Worm (Caenorhabditis elegans): ENCODE results near the gene F23F1.5.

The F23F1.5 gene

ce11 chrII:31521-31920 lies at the start of gene F23F1.5, which contains the start of gene fbxc-54:
Gene F23F1.5 (minus strand): TSS chrII:31584.
Gene fbxc-54 (plus strand): TSS chrII:31719.
- TF ChIP-seq ztf-29 (GFP tag; IDR thresholded peaks at IDR 0.05), result no peak
- TF ChIP-seq med-1 (GFP tag; optimal IDR thresholded peaks at IDR 0.05; ENCODE audit: insufficient read depth), result no peak

- TF ChIP-seq flt-1 (GFP tag; IDR thresholded peaks at IDR 0.05), result no peak
- TF ChIP-seq med-1 (GFP tag; optimal IDR thresholded peaks at IDR 0.05; ENCODE audit: insufficient read depth), result no peak
- TF ChIP-seq cog-1 (tag; optimal IDR thresholded peaks at IDR 0.05), result no peak
- no peak for TF ChIP-seq klf-2 (GFP tag; conservative IDR thresholded peaks at IDR 0.05)
- no peak for TF ChIP-seq ref-1 (GFP tag; conservative IDR thresholded peaks at IDR 0.05)
- no peak for TF ChIP-seq T22C8.4 (GFP tag; IDR thresholded peaks at IDR 0.05)
- no peak for TF ChIP-seq ztf-23 (GFP tag; IDR thresholded peaks at IDR 0.05)
- no peak for TF ChIP-seq tab-1 (GFP tag; IDR thresholded peaks at IDR 0.05)
- no peak for TF ChIP-seq ztf-29 (GFP tag; IDR thresholded peaks at IDR 0.05)
These were observed 47.8 kb upstream of the F23F1.5 start, which contains the start of gene C23H3.9 for ce11 chrII:79166-79565. Gene C23H3.9 (minus strand): TSS chrII:79266.

ce11 chrII:76662-77061 lies 45.3 kb upstream of the F23F1.5 start:
- TF ChIP-seq cog-1 (tag; optimal IDR thresholded peaks at IDR 0.05) (no peak), med-1 (GFP tag; optimal IDR thresholded peaks at IDR 0.05; ENCODE audit: insufficient read depth) (no peak), ztf-29 (GFP tag; IDR thresholded peaks at IDR 0.05) (no peak), tab-1 (GFP tag; IDR thresholded peaks at IDR 0.05) (no peak), ref-1 (GFP tag; conservative IDR thresholded peaks at IDR 0.05) (no peak), ztf-23 (GFP tag; IDR thresholded peaks at IDR 0.05) (no peak), flt-1 (GFP tag; IDR thresholded peaks at IDR 0.05) (no peak), klf-2 (GFP tag; conservative IDR thresholded peaks at IDR 0.05) (no peak), T22C8.4 (GFP tag; IDR thresholded peaks at IDR 0.05) (no peak)

- no peak for TF ChIP-seq flt-1 (GFP tag; IDR thresholded peaks at IDR 0.05)
- no peak for TF ChIP-seq T22C8.4 (GFP tag; IDR thresholded peaks at IDR 0.05)
- no peak for TF ChIP-seq ztf-29 (GFP tag; IDR thresholded peaks at IDR 0.05)
- no peak for TF ChIP-seq ztf-23 (GFP tag; IDR thresholded peaks at IDR 0.05)
- TF ChIP-seq ref-1 (GFP tag; conservative IDR thresholded peaks at IDR 0.05), result no peak
- TF ChIP-seq klf-2 (GFP tag; conservative IDR thresholded peaks at IDR 0.05), result no peak
- TF ChIP-seq med-1 (GFP tag; optimal IDR thresholded peaks at IDR 0.05; ENCODE audit: insufficient read depth), result no peak
- TF ChIP-seq cog-1 (tag; optimal IDR thresholded peaks at IDR 0.05), result no peak
- TF ChIP-seq tab-1 (GFP tag; IDR thresholded peaks at IDR 0.05), result no peak
These were observed 44.4 kb upstream of the F23F1.5 start for ce11 chrII:75831-76230.

ce11 chrII:73892-74291 lies 42.5 kb upstream of the F23F1.5 start:
- no peak for TF ChIP-seq flt-1 (GFP tag; IDR thresholded peaks at IDR 0.05)
- no peak for TF ChIP-seq tab-1 (GFP tag; IDR thresholded peaks at IDR 0.05)

- TF ChIP-seq flt-1 (GFP tag; IDR thresholded peaks at IDR 0.05) (no peak), ztf-29 (GFP tag; IDR thresholded peaks at IDR 0.05) (no peak), ztf-23 (GFP tag; IDR thresholded peaks at IDR 0.05) (no peak), tab-1 (GFP tag; IDR thresholded peaks at IDR 0.05) (no peak), cog-1 (tag; optimal IDR thresholded peaks at IDR 0.05) (no peak), med-1 (GFP tag; optimal IDR thresholded peaks at IDR 0.05; ENCODE audit: insufficient read depth) (no peak), klf-2 (GFP tag; conservative IDR thresholded peaks at IDR 0.05) (no peak), T22C8.4 (GFP tag; IDR thresholded peaks at IDR 0.05) (no peak), ref-1 (GFP tag; conservative IDR thresholded peaks at IDR 0.05) (no peak)
These were observed 41.9 kb upstream of the F23F1.5 start for ce11 chrII:73329-73728.

ce11 chrII:69354-69753 lies 38.0 kb upstream of the F23F1.5 start, which contains the start of gene egl-26:
Gene egl-26 (plus strand): TSS chrII:69654.
- no peak for TF ChIP-seq ztf-29 (GFP tag; IDR thresholded peaks at IDR 0.05)
- no peak for TF ChIP-seq ref-1 (GFP tag; conservative IDR thresholded peaks at IDR 0.05)
- no peak for TF ChIP-seq flt-1 (GFP tag; IDR thresholded peaks at IDR 0.05)
- no peak for TF ChIP-seq klf-2 (GFP tag; conservative IDR thresholded peaks at IDR 0.05)
- TF ChIP-seq T22C8.4 (GFP tag; IDR thresholded peaks at IDR 0.05), result no peak
- no peak for TF ChIP-seq cog-1 (tag; optimal IDR thresholded peaks at IDR 0.05)
- TF ChIP-seq tab-1 (GFP tag; IDR thresholded peaks at IDR 0.05), result no peak
- TF ChIP-seq med-1 (GFP tag; optimal IDR thresholded peaks at IDR 0.05; ENCODE audit: insufficient read depth), result no peak
- TF ChIP-seq ztf-23 (GFP tag; IDR thresholded peaks at IDR 0.05), result no peak

ce11 chrII:68757-69156 lies 37.4 kb upstream of the F23F1.5 start:
- no peak for TF ChIP-seq tab-1 (GFP tag; IDR thresholded peaks at IDR 0.05)
- TF ChIP-seq ztf-29 (GFP tag; IDR thresholded peaks at IDR 0.05), result no peak
- TF ChIP-seq klf-2 (GFP tag; conservative IDR thresholded peaks at IDR 0.05), result no peak
- TF ChIP-seq ztf-23 (GFP tag; IDR thresholded peaks at IDR 0.05), result no peak
- TF ChIP-seq cog-1 (tag; optimal IDR thresholded peaks at IDR 0.05), result no peak
- TF ChIP-seq med-1 (GFP tag; optimal IDR thresholded peaks at IDR 0.05; ENCODE audit: insufficient read depth), result no peak
- TF ChIP-seq T22C8.4 (GFP tag; IDR thresholded peaks at IDR 0.05), result no peak
- TF ChIP-seq flt-1 (GFP tag; IDR thresholded peaks at IDR 0.05), result no peak
- no peak for TF ChIP-seq ref-1 (GFP tag; conservative IDR thresholded peaks at IDR 0.05)

ce11 chrII:67663-68062 lies 36.3 kb upstream of the F23F1.5 start:
- TF ChIP-seq T22C8.4 (GFP tag; IDR thresholded peaks at IDR 0.05) (no peak), ztf-23 (GFP tag; IDR thresholded peaks at IDR 0.05) (no peak), flt-1 (GFP tag; IDR thresholded peaks at IDR 0.05) (no peak), ztf-29 (GFP tag; IDR thresholded peaks at IDR 0.05) (no peak), tab-1 (GFP tag; IDR thresholded peaks at IDR 0.05) (no peak), med-1 (GFP tag; optimal IDR thresholded peaks at IDR 0.05; ENCODE audit: insufficient read depth) (no peak), ref-1 (GFP tag; conservative IDR thresholded peaks at IDR 0.05) (no peak), cog-1 (tag; optimal IDR thresholded peaks at IDR 0.05) (no peak), klf-2 (GFP tag; conservative IDR thresholded peaks at IDR 0.05) (no peak)

- no peak for TF ChIP-seq ztf-29 (GFP tag; IDR thresholded peaks at IDR 0.05)
- peak; percentile 90 for TF ChIP-seq cog-1 (tag; optimal IDR thresholded peaks at IDR 0.05)
- peak; percentile 62; the same call in 1 of the 2 replicates for TF ChIP-seq flt-1 (GFP tag; IDR thresholded peaks at IDR 0.05)
These were observed 34.9 kb upstream of the F23F1.5 start for ce11 chrII:66322-66721.

Data from whole organism, midembryonic.